Worm (Caenorhabditis elegans) whole organism, late embryonic: ENCODE data around the gene E02H1.6.

Experiments used
- T23F11.4 ChIP-seq: fragments of 200-800 bp; sonication (Bioruptor generic); optimal IDR thresholded peaks from 2 replicates; lab custom pipeline; 2018; ENCODE audit warnings: mild to moderate bottlenecking, missing genetic modification characterization, missing compliant biosample characterization
- ama-1 ChIP-seq: fragments of 150-350 bp; optimal IDR thresholded peaks from 2 replicates; lab custom pipeline; 2014
- ceh-24 ChIP-seq: sonication (generic microtip); optimal IDR thresholded peaks from 2 replicates; lab custom pipeline; 2016; ENCODE audit warnings: mild to moderate bottlenecking, missing genetic modification characterization, missing compliant biosample characterization
- ceh-30 ChIP-seq: fragments of 150-350 bp; optimal IDR thresholded peaks from 2 replicates; lab custom pipeline; 2014; ENCODE audit warnings: missing biosample characterization, missing genetic modification characterization
- ceh-31 ChIP-seq: sonication (generic microtip); optimal IDR thresholded peaks from 2 replicates; lab custom pipeline; 2016; ENCODE audit warnings: missing genetic modification characterization, missing compliant biosample characterization
- ceh-9 ChIP-seq: sonication (generic microtip); optimal IDR thresholded peaks from 2 replicates; lab custom pipeline; 2016; ENCODE audit warnings: mild to moderate bottlenecking, missing genetic modification characterization, inconsistent platforms, missing compliant biosample characterization
- dmd-4 ChIP-seq: sonication (generic microtip); optimal IDR thresholded peaks from 2 replicates; lab custom pipeline; 2016; ENCODE audit warnings: borderline replicate concordance, missing genetic modification characterization, missing compliant biosample characterization
- elt-2 ChIP-seq: sonication (generic microtip); optimal IDR thresholded peaks from 2 replicates; lab custom pipeline; 2016; ENCODE audit warnings: missing genetic modification reagents, missing genetic modification characterization, missing compliant biosample characterization
- eyg-1 ChIP-seq: sonication (generic microtip); optimal IDR thresholded peaks from 2 replicates; lab custom pipeline; 2016; ENCODE audit warnings: missing genotype, missing genetic modification characterization, missing compliant biosample characterization
- gmeb-2 ChIP-seq: sonication (generic microtip); optimal IDR thresholded peaks from 2 replicates; lab custom pipeline; 2016; ENCODE audit warnings: missing genetic modification characterization, inconsistent platforms, missing compliant biosample characterization
- nhr-11 ChIP-seq: fragments of 150-350 bp; optimal IDR thresholded peaks from 2 replicates; lab custom pipeline; 2014; ENCODE audit warnings: missing biosample characterization, missing genetic modification characterization

- TF ChIP-seq dmd-4 (tag; lab: Kevin White, UChicago): no peak
- no peak for TF ChIP-seq nhr-11 (tag; lab: Kevin White, UChicago)
- TF ChIP-seq ceh-9 (tag; lab: Kevin White, UChicago): no peak
- TF ChIP-seq ceh-30: no peak
- TF ChIP-seq elt-2: no peak
- no peak for TF ChIP-seq ceh-31 (tag; lab: Kevin White, UChicago)
- TF ChIP-seq ama-1 (lab: Kevin White, UChicago): no peak
- TF ChIP-seq ceh-24 (tag; lab: Kevin White, UChicago): no peak
- TF ChIP-seq T23F11.4: no peak
- TF ChIP-seq gmeb-2 (tag; lab: Kevin White, UChicago): no peak
- no peak for TF ChIP-seq eyg-1
These were observed 36.6 kb upstream of the E02H1.6 start, which contains the start of gene F35H8.4 for ce11 chrII:9559929-9560328.
